Worm (Caenorhabditis elegans) whole organism, L2 larva: ENCODE data around the gene eef-1G.

Experiments used
- C34F6.9 ChIP-seq: fragments of 150-350 bp; optimal IDR thresholded peaks from 2 replicates; lab custom pipeline; 2014; ENCODE audit warnings: missing biosample characterization, missing genetic modification characterization
- F13H6.1 ChIP-seq: sonication (generic microtip); optimal IDR thresholded peaks from 2 replicates; lab custom pipeline; 2016; ENCODE audit warnings: missing genetic modification characterization, missing compliant biosample characterization
- Y55F3AM.14 ChIP-seq: fragments of 200-800 bp; sonication (Bioruptor generic); optimal IDR thresholded peaks from 2 replicates; lab custom pipeline; 2018; ENCODE audit warnings: mild to moderate bottlenecking, missing genetic modification characterization, missing compliant biosample characterization
- ZK546.5 ChIP-seq: sonication (generic microtip); optimal IDR thresholded peaks from 2 replicates; lab custom pipeline; 2017; ENCODE audit warnings: missing biosample characterization, missing genetic modification characterization
- alr-1 ChIP-seq: fragments of 150-350 bp; optimal IDR thresholded peaks from 2 replicates; lab custom pipeline; 2014; ENCODE audit warnings: missing biosample characterization, missing genetic modification characterization
- ama-1 ChIP-seq: fragments of 150-350 bp; optimal IDR thresholded peaks from 2 replicates; lab custom pipeline; 2018; ENCODE audit warnings: inconsistent platforms
- blmp-1 ChIP-seq: sonication (generic microtip); optimal IDR thresholded peaks from 2 replicates; lab custom pipeline; 2017; ENCODE audit warnings: missing genetic modification characterization, mild to moderate bottlenecking, missing compliant biosample characterization, antibody characterized with exemption, moderate library complexity; ENCODE audit not compliant: insufficient read depth
- dmd-4 ChIP-seq: sonication (generic microtip); optimal IDR thresholded peaks from 2 replicates; lab custom pipeline; 2017; ENCODE audit warnings: missing biosample characterization, missing genetic modification characterization
- egl-27 ChIP-seq: sonication (generic microtip); optimal IDR thresholded peaks from 3 replicates; lab custom pipeline; 2017; ENCODE audit warnings: missing biosample characterization, missing genetic modification reagents, missing genetic modification characterization
- elt-1 ChIP-seq: fragments of 150-350 bp; optimal IDR thresholded peaks from 2 replicates; lab custom pipeline; 2014; ENCODE audit warnings: missing biosample characterization, missing genetic modification characterization
- elt-3 ChIP-seq: sonication (generic microtip); optimal IDR thresholded peaks from 2 replicates; lab custom pipeline; 2017; ENCODE audit warnings: missing biosample characterization, missing genetic modification characterization
- gmeb-1 ChIP-seq: fragments of 150-350 bp; optimal IDR thresholded peaks from 2 replicates; lab custom pipeline; 2014; ENCODE audit warnings: missing biosample characterization, missing genetic modification characterization
- lin-11 ChIP-seq: fragments of 150-350 bp; sonication (generic microtip); optimal IDR thresholded peaks from 2 replicates; lab custom pipeline; 2014; ENCODE audit warnings: missing biosample characterization, missing genetic modification characterization, inconsistent platforms, mixed read lengths
- lin-13 ChIP-seq: fragments of 150-350 bp; optimal IDR thresholded peaks from 2 replicates; lab custom pipeline; 2014; ENCODE audit warnings: missing biosample characterization, missing genetic modification reagents, missing genetic modification characterization
- lin-39 ChIP-seq: fragments of 150-350 bp; optimal IDR thresholded peaks from 2 replicates; lab custom pipeline; 2014; ENCODE audit warnings: missing biosample characterization, missing genetic modification reagents, missing genetic modification characterization
- lsy-2 ChIP-seq, 2 experiments: fragments of 150-350 bp in 1 of 2; sonication (generic microtip) in 1 of 2; optimal IDR thresholded peaks; 2 replicates each; lab custom pipeline; 2014 to 2017; ENCODE audit warnings: missing biosample characterization in 2 of 2, missing genetic modification characterization in 2 of 2
- mbf-1 ChIP-seq: sonication (generic microtip); optimal IDR thresholded peaks from 2 replicates; lab custom pipeline; 2017; ENCODE audit warnings: missing biosample characterization, missing genetic modification characterization
- nhr-10 ChIP-seq: sonication (generic microtip); optimal IDR thresholded peaks from 2 replicates; lab custom pipeline; 2017; ENCODE audit warnings: missing biosample characterization, missing genetic modification characterization
- nhr-11 ChIP-seq: fragments of 150-350 bp; optimal IDR thresholded peaks from 2 replicates; lab custom pipeline; 2014; ENCODE audit warnings: missing biosample characterization, missing genetic modification characterization
- nhr-129 ChIP-seq: fragments of 150-350 bp; optimal IDR thresholded peaks from 2 replicates; lab custom pipeline; 2014; ENCODE audit warnings: missing biosample characterization, missing genetic modification characterization
- nhr-21 ChIP-seq: fragments of 150-350 bp; optimal IDR thresholded peaks from 2 replicates; lab custom pipeline; 2014; ENCODE audit warnings: missing biosample characterization, missing genetic modification characterization
- nhr-23 ChIP-seq: fragments of 150-350 bp; optimal IDR thresholded peaks from 2 replicates; lab custom pipeline; 2014; ENCODE audit warnings: missing biosample characterization, missing genetic modification reagents, missing genetic modification characterization
- nhr-237 ChIP-seq: fragments of 150-350 bp; optimal IDR thresholded peaks from 2 replicates; lab custom pipeline; 2014; ENCODE audit warnings: missing biosample characterization, missing genetic modification characterization
- nhr-25 ChIP-seq: fragments of 150-350 bp; sonication (generic microtip); optimal IDR thresholded peaks from 3 replicates; lab custom pipeline; 2014; ENCODE audit warnings: missing biosample characterization, missing genetic modification characterization
- sem-4 ChIP-seq: fragments of 150-350 bp; optimal IDR thresholded peaks from 2 replicates; lab custom pipeline; 2014; ENCODE audit warnings: missing biosample characterization, missing genetic modification reagents, missing genetic modification characterization
- sma-9 ChIP-seq, 2 experiments: fragments of 150-350 bp in 1 of 2; sonication (generic microtip) in 1 of 2; optimal IDR thresholded peaks; 2 replicates each; lab custom pipeline; 2014 to 2016; ENCODE audit warnings: missing genetic modification characterization in 2 of 2, mild to moderate bottlenecking in 1 of 2, missing biosample characterization in 1 of 2, missing compliant biosample characterization in 1 of 2, missing genetic modification reagents in 1 of 2, moderate library complexity in 1 of 2
- snpc-4 ChIP-seq: fragments of 150-350 bp; optimal IDR thresholded peaks from 2 replicates; lab custom pipeline; 2014; ENCODE audit warnings: missing biosample characterization, missing genetic modification characterization
- unc-62 ChIP-seq: fragments of 150-350 bp; optimal IDR thresholded peaks from 2 replicates; lab custom pipeline; 2014; ENCODE audit warnings: missing biosample characterization, missing genetic modification reagents, missing genetic modification characterization
- zag-1 ChIP-seq: fragments of 150-350 bp; optimal IDR thresholded peaks from 2 replicates; lab custom pipeline; 2014; ENCODE audit warnings: missing biosample characterization, missing genetic modification characterization
- ztf-4 ChIP-seq: fragments of 150-350 bp; optimal IDR thresholded peaks from 2 replicates; lab custom pipeline; 2014; ENCODE audit warnings: missing biosample characterization, missing genetic modification characterization

Gene eef-1G

DNA sequence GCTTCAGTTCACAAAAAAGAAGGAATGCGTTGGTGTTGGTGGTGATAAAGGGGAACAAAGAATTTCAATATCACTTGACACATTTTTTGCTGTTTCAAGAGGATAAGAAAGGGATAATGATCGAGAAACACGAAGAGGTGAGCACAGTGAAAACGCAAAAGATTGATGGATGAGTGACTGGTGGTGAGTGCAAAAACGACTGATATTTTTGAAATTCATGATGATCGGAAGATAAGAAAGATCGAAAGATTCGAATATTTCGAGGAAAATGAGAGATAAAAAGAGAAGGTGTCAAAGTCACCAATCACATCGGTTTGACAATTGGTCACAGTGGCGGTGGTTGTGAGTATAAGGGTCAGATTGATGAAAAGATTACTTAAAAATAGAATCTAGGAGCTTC lies 49.6 kb upstream of the eef-1G start:
- TF ChIP-seq sma-9 (GFP tag; optimal IDR thresholded peaks at IDR 0.05; lab: Kevin White, UChicago): peak; percentile 12
- TF ChIP-seq sma-9 (tag; optimal IDR thresholded peaks at IDR 0.05; lab: Kevin White, UChicago): no peak
- peak; percentile 34 for TF ChIP-seq F13H6.1 (tag; lab: Kevin White, UChicago)
- TF ChIP-seq nhr-11 (tag; lab: Kevin White, UChicago): no peak
- peak; percentile 63 for TF ChIP-seq nhr-129 (tag; lab: Kevin White, UChicago)

DNA sequence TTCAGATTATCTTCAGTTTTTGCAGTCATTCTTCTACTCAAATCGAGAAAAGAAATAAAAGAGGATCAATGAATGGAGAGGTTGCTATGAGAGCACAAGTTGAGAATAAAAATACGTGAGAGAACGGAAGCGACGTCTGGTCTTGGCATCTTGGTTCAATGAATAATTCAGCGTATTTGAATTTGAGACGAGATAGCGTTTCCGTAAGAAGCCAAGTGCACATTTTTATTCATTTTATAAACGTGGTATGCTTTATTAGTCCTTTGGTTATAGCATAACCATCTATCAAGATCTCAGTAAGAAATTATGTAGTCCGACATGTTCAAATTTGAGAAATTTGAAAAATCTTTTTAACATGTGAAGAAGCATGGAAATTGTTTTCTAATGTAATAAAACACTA lies 47.1 kb upstream of the eef-1G start, which contains the start of gene F58B4.2:
F58B4.2 (minus strand) TSS at position 101 of the 400 bp plus-strand sequence.
- TF ChIP-seq nhr-25 (tag; lab: Kevin White, UChicago) (no peak), nhr-23 (no peak), C34F6.9 (tag; lab: Kevin White, UChicago) (no peak), alr-1 (no peak), elt-1 (tag; lab: Kevin White, UChicago) (no peak)

DNA sequence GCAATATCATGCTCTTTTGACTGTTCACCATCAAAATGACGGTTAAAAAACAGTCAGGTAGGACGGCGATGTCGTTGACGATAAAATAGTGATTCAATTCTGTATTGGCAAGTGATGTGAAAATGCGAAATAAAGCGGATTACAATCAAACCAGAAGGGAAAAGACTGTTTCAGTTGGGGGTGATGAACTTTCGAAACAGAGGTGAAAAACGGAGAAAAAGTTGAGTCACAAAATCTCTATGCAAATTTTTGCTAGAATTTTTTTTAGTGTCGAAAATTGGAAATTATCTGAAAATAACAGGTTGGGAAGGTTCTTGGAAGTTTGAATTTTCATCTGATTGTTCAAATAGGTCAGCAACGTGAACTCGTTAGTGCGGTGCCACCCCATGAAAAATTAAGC lies 43.8 kb upstream of the eef-1G start, which contains the start of gene nas-31:
nas-31 (minus strand) TSS at position 101 of the 400 bp plus-strand sequence.
- no peak for TF ChIP-seq blmp-1 (tag; lab: Kevin White, UChicago)
- TF ChIP-seq snpc-4 (tag; lab: Kevin White, UChicago): no peak
- no peak for TF ChIP-seq unc-62 (GFP tag; lab: Kevin White, UChicago)
- no peak for TF ChIP-seq lsy-2 (tag; optimal IDR thresholded peaks at IDR 0.05; lab: Kevin White, UChicago)
- TF ChIP-seq egl-27 (tag; lab: Kevin White, UChicago): no peak
- TF ChIP-seq dmd-4 (tag; lab: Kevin White, UChicago): no peak
- TF ChIP-seq zag-1 (tag; lab: Kevin White, UChicago): no peak
- TF ChIP-seq sma-9 (GFP tag; optimal IDR thresholded peaks at IDR 0.05; lab: Kevin White, UChicago): no peak
- TF ChIP-seq sma-9 (tag; optimal IDR thresholded peaks at IDR 0.05; lab: Kevin White, UChicago): no peak
- TF ChIP-seq sem-4 (tag; lab: Kevin White, UChicago): no peak
- TF ChIP-seq nhr-129 (tag; lab: Kevin White, UChicago): no peak
- no peak for TF ChIP-seq gmeb-1 (tag; lab: Kevin White, UChicago)
- TF ChIP-seq C34F6.9 (tag; lab: Kevin White, UChicago): no peak
- TF ChIP-seq mbf-1: no peak
- no peak for TF ChIP-seq lin-13
- TF ChIP-seq ztf-4 (tag; lab: Kevin White, UChicago): no peak
- no peak for TF ChIP-seq lin-11 (tag; lab: Kevin White, UChicago)
- TF ChIP-seq nhr-21 (tag; lab: Kevin White, UChicago): no peak
- TF ChIP-seq ZK546.5 (tag; lab: Kevin White, UChicago): no peak
- no peak for TF ChIP-seq ama-1 (lab: Kevin White, UChicago)
- no peak for TF ChIP-seq elt-3 (tag; lab: Kevin White, UChicago)

DNA sequence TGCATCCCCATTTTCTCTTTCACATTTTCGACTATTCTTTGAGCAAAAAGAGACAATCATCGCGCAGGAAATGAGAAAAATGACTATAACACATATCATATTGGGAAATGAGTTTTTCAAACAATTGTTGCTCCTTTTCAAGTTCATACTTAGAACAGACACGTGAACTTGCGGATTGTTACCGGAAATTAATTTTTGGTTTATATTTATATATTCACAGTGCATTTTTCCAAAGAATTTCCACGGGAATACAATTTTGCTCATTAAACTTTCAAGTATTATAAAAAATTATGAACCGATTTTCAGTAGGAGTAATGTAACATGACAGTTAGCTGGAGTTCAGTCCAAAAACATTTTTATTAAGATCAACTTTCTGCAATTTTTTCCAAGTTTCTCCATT lies 42.3 kb upstream of the eef-1G start, which contains the start of gene F58B4.7:
F58B4.7 (minus strand) TSS at position 101 of the 400 bp plus-strand sequence.
- TF ChIP-seq nhr-10 (tag; lab: Kevin White, UChicago) (no peak), nhr-237 (no peak), Y55F3AM.14 (no peak), lsy-2 (tag; optimal IDR thresholded peaks at IDR 0.05; lab: Kevin White, UChicago) (no peak), lin-39 (tag; lab: Kevin White, UChicago) (no peak), nhr-11 (tag; lab: Kevin White, UChicago) (no peak)

DNA sequence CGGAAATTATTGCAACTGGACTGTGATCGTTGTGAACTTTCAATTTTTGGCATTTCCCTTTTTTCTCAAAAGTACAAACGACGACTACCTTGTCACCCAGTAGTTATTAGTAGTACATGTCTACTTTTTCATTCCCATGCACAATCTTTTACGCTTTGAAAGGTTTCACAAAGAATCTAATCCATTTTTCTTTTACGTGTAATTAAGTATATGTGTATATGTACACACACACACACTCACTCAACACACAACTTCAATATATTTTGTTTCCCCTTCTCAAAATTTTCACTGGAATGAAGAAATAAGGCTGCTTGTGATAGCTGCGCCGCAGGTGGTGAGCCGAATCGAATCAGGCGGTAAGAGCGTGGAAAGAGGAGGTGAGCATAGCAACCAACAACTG lies 40.8 kb upstream of the eef-1G start, which contains the start of gene F58B4.6:
F58B4.6 (plus strand) TSS at position 301 of the 400 bp plus-strand sequence.
- TF ChIP-seq sma-9 (GFP tag; optimal IDR thresholded peaks at IDR 0.05; lab: Kevin White, UChicago): no peak
- no peak for TF ChIP-seq sma-9 (tag; optimal IDR thresholded peaks at IDR 0.05; lab: Kevin White, UChicago)
- TF ChIP-seq lin-11 (tag; lab: Kevin White, UChicago): peak; percentile 12

DNA sequence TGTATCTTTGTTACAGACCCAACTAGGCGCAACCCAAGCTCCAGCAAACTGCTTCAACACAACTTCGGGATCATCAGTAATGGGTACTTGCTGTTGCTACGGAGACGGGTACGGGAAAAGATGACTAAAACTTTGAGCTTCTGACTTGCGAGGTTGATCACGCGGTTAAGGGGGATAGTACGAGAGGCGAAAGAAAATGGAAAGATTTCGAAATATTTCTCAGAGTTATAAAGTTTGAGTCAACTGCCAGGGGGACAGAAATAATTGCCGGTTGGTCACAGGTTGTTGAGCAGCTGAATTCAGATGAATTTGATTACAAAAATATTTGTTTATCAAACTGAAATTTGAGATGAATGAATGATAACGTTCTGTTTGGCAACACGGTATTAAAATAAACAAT lies 39.9 kb upstream of the eef-1G start:
- TF ChIP-seq snpc-4 (tag; lab: Kevin White, UChicago): no peak
- TF ChIP-seq lin-11 (tag; lab: Kevin White, UChicago): peak; percentile 35
- TF ChIP-seq, all 48 proteins: peak for 1
